Fruit fly (Drosophila melanogaster): ENCODE results near the gene bigmax.

DNA sequence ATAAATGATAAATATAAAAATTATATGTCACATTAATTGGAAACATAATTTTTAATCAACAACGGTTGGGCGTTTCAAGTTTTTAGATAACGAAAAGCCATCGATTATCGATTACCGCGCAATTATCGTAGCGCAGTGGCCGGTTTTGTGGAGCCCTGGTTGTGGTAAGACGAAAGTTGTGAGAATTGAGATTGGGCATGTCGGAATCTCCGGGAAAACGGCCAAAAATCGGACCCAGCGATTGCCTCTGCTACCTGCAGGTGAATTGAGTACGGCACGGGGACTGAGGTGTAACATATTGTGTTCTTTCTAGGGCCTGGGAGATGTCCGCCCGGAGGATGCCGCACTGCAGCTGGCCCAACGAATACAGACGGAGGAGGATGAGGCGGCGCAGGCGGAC is 4.7 kb downstream of the bigmax start, which contains the start of gene CG3368:
- TF ChIP-seq chn (GFP tag; optimal IDR thresholded peaks at IDR 0.05), result no peak
- TF ChIP-seq Elba2 (GFP tag; optimal IDR thresholded peaks at IDR 0.05), result no peak
- no peak for TF ChIP-seq CG10321 (GFP tag; IDR thresholded peaks at IDR 0.05)
- no peak for TF ChIP-seq zen (tag; optimal IDR thresholded peaks at IDR 0.05)
- TF ChIP-seq CG10959 (GFP tag; IDR thresholded peaks at IDR 0.05), result no peak
- no peak for TF ChIP-seq CG18011 (GFP tag; optimal IDR thresholded peaks at IDR 0.05)
- peak; percentile 13 for TF ChIP-seq sug (tag; optimal IDR thresholded peaks at IDR 0.05)
- TF ChIP-seq CG1233 (GFP tag; optimal IDR thresholded peaks at IDR 0.05), result no peak
- TF ChIP-seq CG6175 (GFP tag; IDR thresholded peaks at IDR 0.05), result no peak
- TF ChIP-seq gt (GFP tag; IDR thresholded peaks at IDR 0.05), result no peak
- TF ChIP-seq fd96Cb (tag; optimal IDR thresholded peaks at IDR 0.05), result no peak
- no peak for TF ChIP-seq CG2875 (GFP tag; optimal IDR thresholded peaks at IDR 0.05)
- TF ChIP-seq CG16779 (GFP tag; IDR thresholded peaks at IDR 0.05), result no peak
- TF ChIP-seq Dip2 (GFP tag; IDR thresholded peaks at IDR 0.05), result no peak

Measured in whole organism, embryonic.